Fruit fly (Drosophila melanogaster): ENCODE results near the gene CG43755.

Gene CG43755

DNA sequence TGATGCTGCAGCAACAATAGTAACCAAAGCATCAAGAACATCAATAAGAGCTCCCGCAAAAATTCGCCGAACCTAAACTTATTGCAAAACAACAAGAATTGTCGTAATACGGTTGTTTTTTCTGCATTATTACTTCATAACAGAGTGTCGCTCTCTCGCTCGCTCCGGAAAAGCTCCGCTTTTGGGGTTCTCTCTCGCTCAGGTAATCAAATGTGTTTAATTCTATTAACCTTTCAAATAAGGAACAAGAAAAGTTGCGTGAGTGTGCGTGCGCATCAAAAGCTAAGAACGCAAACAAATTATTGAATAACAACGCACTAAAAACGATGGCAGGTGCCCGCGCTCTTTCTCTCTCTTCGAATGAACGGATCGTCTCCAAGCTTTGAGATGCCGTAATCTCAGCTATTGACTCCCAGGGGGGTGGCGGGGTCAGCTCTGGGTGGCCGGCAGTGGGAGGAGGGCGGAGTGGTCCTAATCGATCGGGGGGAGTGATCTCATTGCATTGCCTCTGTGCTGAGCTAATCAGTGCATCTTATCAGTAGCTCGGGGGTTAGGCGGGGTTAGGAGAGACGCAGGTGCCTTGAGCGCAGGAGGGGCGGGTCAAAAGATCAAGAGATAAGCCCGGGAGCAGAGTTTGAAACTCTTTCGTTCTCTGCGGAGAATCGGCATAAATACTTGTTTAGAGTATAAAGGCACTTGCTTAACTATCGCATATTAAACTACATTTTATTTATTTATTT lies 23.2 kb downstream of the CG43755 start:
- no peak for TF ChIP-seq CG14655 (GFP tag; optimal IDR thresholded peaks at IDR 0.05)
- TF ChIP-seq gl (tag; optimal IDR thresholded peaks at IDR 0.05): no peak
- no peak for TF ChIP-seq Pif1A (GFP tag; optimal IDR thresholded peaks at IDR 0.05)
- peak; percentile 14 for TF ChIP-seq EcR (GFP tag; optimal IDR thresholded peaks at IDR 0.05)
- TF ChIP-seq CG8159 (tag; optimal IDR thresholded peaks at IDR 0.05): no peak
- no peak for TF ChIP-seq Ets98B (GFP tag; IDR thresholded peaks at IDR 0.05)
- TF ChIP-seq fd96Ca (GFP tag; IDR thresholded peaks at IDR 0.05): no peak
- no peak for TF ChIP-seq CG9948 (tag; optimal IDR thresholded peaks at IDR 0.05)
- TF ChIP-seq CG34367 (tag; optimal IDR thresholded peaks at IDR 0.05): no peak
- 0 out of 3 replicates have a peak, but pooled peaks have one; percentile 33 for TF ChIP-seq CG4496 (GFP tag; IDR thresholded peaks at IDR 0.05)
- no peak for TF ChIP-seq CG13204 (GFP tag; optimal IDR thresholded peaks at IDR 0.05)
- TF ChIP-seq CG17806 (tag; optimal IDR thresholded peaks at IDR 0.05): no peak
- no peak for TF ChIP-seq rn (GFP tag; IDR thresholded peaks at IDR 0.05)

- TF ChIP-seq Snoo (tag; optimal IDR thresholded peaks at IDR 0.05) (no peak), Ets98B (GFP tag; IDR thresholded peaks at IDR 0.05) (no peak), CG4496 (GFP tag; IDR thresholded peaks at IDR 0.05) (no peak), EcR (GFP tag; optimal IDR thresholded peaks at IDR 0.05) (no peak), CG13204 (GFP tag; optimal IDR thresholded peaks at IDR 0.05) (no peak), CG8159 (tag; optimal IDR thresholded peaks at IDR 0.05) (peak; percentile 14), CG32121 (GFP tag; IDR thresholded peaks at IDR 0.05) (no peak), CG8301 (tag; optimal IDR thresholded peaks at IDR 0.05) (no peak), gl (tag; optimal IDR thresholded peaks at IDR 0.05) (no peak), CG15710 (tag; optimal IDR thresholded peaks at IDR 0.05) (peak; percentile 27), D1 (tag; optimal IDR thresholded peaks at IDR 0.05) (no peak), Pif1B (GFP tag; optimal IDR thresholded peaks at IDR 0.05) (no peak), CG34367 (tag; optimal IDR thresholded peaks at IDR 0.05) (no peak), fd96Ca (GFP tag; IDR thresholded peaks at IDR 0.05) (no peak), rn (GFP tag; IDR thresholded peaks at IDR 0.05) (no peak), CG10348 (GFP tag; IDR thresholded peaks at IDR 0.05) (no peak), Pif1A (GFP tag; optimal IDR thresholded peaks at IDR 0.05) (no peak), CG9948 (tag; optimal IDR thresholded peaks at IDR 0.05) (no peak), CG14655 (GFP tag; optimal IDR thresholded peaks at IDR 0.05) (peak; percentile 9), CG12605 (GFP tag; IDR thresholded peaks at IDR 0.05) (no peak), CG17806 (tag; optimal IDR thresholded peaks at IDR 0.05) (peak; percentile 11)
These were observed 23.9 kb downstream of the CG43755 start, which contains the start of gene Plc21C for dm6 chr2L:305646-306045. Plc21C (plus strand) TSS chr2L:305935.

DNA sequence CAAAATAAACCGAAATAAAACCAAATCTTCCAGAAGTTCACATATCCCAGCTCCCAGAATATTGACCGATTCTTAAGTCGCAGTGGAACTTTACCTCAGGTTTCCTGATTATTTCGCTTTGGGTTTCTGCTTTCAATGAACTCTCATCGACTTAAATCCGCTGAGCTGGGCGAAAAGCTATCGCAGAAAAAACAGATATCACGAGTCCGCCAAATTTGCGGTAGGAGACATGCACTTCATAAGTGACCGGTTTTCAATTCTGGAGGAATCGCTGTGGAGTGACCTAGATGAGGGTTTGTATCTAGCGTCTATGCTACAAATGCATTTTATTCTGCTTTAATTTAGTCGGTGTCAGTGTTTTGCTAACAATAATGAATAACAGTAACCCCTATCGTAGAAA lies 24.4 kb downstream of the CG43755 start:
- TF ChIP-seq D1 (tag; optimal IDR thresholded peaks at IDR 0.05): no peak
- TF ChIP-seq CG17806 (tag; optimal IDR thresholded peaks at IDR 0.05): no peak
- no peak for TF ChIP-seq CG9948 (tag; optimal IDR thresholded peaks at IDR 0.05)
- no peak for TF ChIP-seq CG4496 (GFP tag; IDR thresholded peaks at IDR 0.05)
- TF ChIP-seq CG14655 (GFP tag; optimal IDR thresholded peaks at IDR 0.05): no peak
- TF ChIP-seq CG34367 (tag; optimal IDR thresholded peaks at IDR 0.05): no peak
- TF ChIP-seq CG13204 (GFP tag; optimal IDR thresholded peaks at IDR 0.05): no peak
- no peak for TF ChIP-seq CG12605 (GFP tag; IDR thresholded peaks at IDR 0.05)
- no peak for TF ChIP-seq CG8301 (tag; optimal IDR thresholded peaks at IDR 0.05)
- no peak for TF ChIP-seq Pif1A (GFP tag; optimal IDR thresholded peaks at IDR 0.05)
- no peak for TF ChIP-seq Pif1B (GFP tag; optimal IDR thresholded peaks at IDR 0.05)
- TF ChIP-seq Snoo (tag; optimal IDR thresholded peaks at IDR 0.05): no peak
- no peak for TF ChIP-seq EcR (GFP tag; optimal IDR thresholded peaks at IDR 0.05)
- no peak for TF ChIP-seq CG10348 (GFP tag; IDR thresholded peaks at IDR 0.05)
- no peak for TF ChIP-seq fd96Ca (GFP tag; IDR thresholded peaks at IDR 0.05)
- TF ChIP-seq gl (tag; optimal IDR thresholded peaks at IDR 0.05): no peak
- TF ChIP-seq CG32121 (GFP tag; IDR thresholded peaks at IDR 0.05): no peak
- no peak for TF ChIP-seq CG8159 (tag; optimal IDR thresholded peaks at IDR 0.05)
- TF ChIP-seq rn (GFP tag; IDR thresholded peaks at IDR 0.05): no peak
- no peak for TF ChIP-seq Ets98B (GFP tag; IDR thresholded peaks at IDR 0.05)

dm6 chr2L:303306-303962 lies 26.1 kb downstream of the CG43755 start:
- TF ChIP-seq CG34367 (tag; optimal IDR thresholded peaks at IDR 0.05) (no peak), CG14655 (GFP tag; optimal IDR thresholded peaks at IDR 0.05) (no peak), rn (GFP tag; IDR thresholded peaks at IDR 0.05) (no peak), gl (tag; optimal IDR thresholded peaks at IDR 0.05) (no peak), CG12605 (GFP tag; IDR thresholded peaks at IDR 0.05) (no peak), EcR (GFP tag; optimal IDR thresholded peaks at IDR 0.05) (no peak), CG9948 (tag; optimal IDR thresholded peaks at IDR 0.05) (no peak), CG15710 (tag; optimal IDR thresholded peaks at IDR 0.05) (no peak), CG8301 (tag; optimal IDR thresholded peaks at IDR 0.05) (no peak), Pif1B (GFP tag; optimal IDR thresholded peaks at IDR 0.05) (no peak), CG17806 (tag; optimal IDR thresholded peaks at IDR 0.05) (no peak), Snoo (tag; optimal IDR thresholded peaks at IDR 0.05) (no peak), CG32121 (GFP tag; IDR thresholded peaks at IDR 0.05) (no peak), Ets98B (GFP tag; IDR thresholded peaks at IDR 0.05) (no peak), CG10348 (GFP tag; IDR thresholded peaks at IDR 0.05) (no peak), CG13204 (GFP tag; optimal IDR thresholded peaks at IDR 0.05) (no peak), CG4496 (GFP tag; IDR thresholded peaks at IDR 0.05) (no peak), CG8159 (tag; optimal IDR thresholded peaks at IDR 0.05) (no peak), fd96Ca (GFP tag; IDR thresholded peaks at IDR 0.05) (no peak)
